Worm (Caenorhabditis elegans): ENCODE data around the gene hda-6.
"Not testable (repeated sequence)": the region's sequence is repeated elsewhere in the genome, so short reads cannot be mapped to it uniquely, and the experiment has no call there.

- TF ChIP-seq ama-1 (optimal IDR thresholded peaks at IDR 0.05); ahr-1 (tag; optimal IDR thresholded peaks at IDR 0.05); nfya-1 (tag; optimal IDR thresholded peaks at IDR 0.05): not testable (repeated sequence)
Measured at ce11 chrIV:5308046-5308643, 56.0 kb downstream of the hda-6 start, which contains the start of the genes ZK354.9 and msp-58.

Data from whole organism, late embryonic.